Worm (Caenorhabditis elegans) whole organism, young adult: ENCODE measurements around the gene ceh-21.

Experiments used
- B0336.3 ChIP-seq: fragments of 200-800 bp; sonication (Bioruptor generic); IDR thresholded peaks from 2 replicates; pipeline ENCODE4 v1.3.6; 2022; ENCODE audit warnings: missing genetic modification characterization, missing compliant biosample characterization
- C06A6.2 ChIP-seq: fragments of 200-800 bp; sonication (Bioruptor generic); conservative IDR thresholded peaks from 2 replicates; pipeline ENCODE4 v1.3.6; 2022; ENCODE audit warnings: missing genetic modification characterization, missing compliant biosample characterization
- C17E4.6 ChIP-seq: fragments of 200-800 bp; sonication (Bioruptor generic); IDR thresholded peaks from 2 replicates; pipeline ENCODE4 v1.3.6; 2022; ENCODE audit warnings: missing genetic modification reagents, missing genetic modification characterization, missing compliant biosample characterization
- F33H1.4 ChIP-seq: fragments of 200-800 bp; sonication (Bioruptor generic); IDR thresholded peaks from 2 replicates; pipeline ENCODE4 v1.3.6; 2022; ENCODE audit warnings: missing genetic modification reagents, missing genetic modification characterization, missing compliant biosample characterization
- F37B4.10 ChIP-seq: fragments of 200-800 bp; sonication (Bioruptor generic); IDR thresholded peaks from 2 replicates; pipeline ENCODE4 v1.3.6; 2022; ENCODE audit warnings: missing genetic modification characterization, missing compliant biosample characterization
- F39B2.1 ChIP-seq: fragments of 200-800 bp; sonication (Bioruptor generic); IDR thresholded peaks from 2 replicates; pipeline ENCODE4 v1.3.6; 2022; ENCODE audit warnings: missing genetic modification reagents, missing genetic modification characterization, missing compliant biosample characterization
- F55B11.4 ChIP-seq: sonication (generic microtip); optimal IDR thresholded peaks from 2 replicates; lab custom pipeline; 2016; ENCODE audit warnings: missing compliant biosample characterization, missing genetic modification characterization, borderline replicate concordance; ENCODE audit not compliant: insufficient read depth
- T07F8.4 ChIP-seq: sonication (generic microtip); optimal IDR thresholded peaks from 2 replicates; lab custom pipeline; 2016; ENCODE audit warnings: mild to moderate bottlenecking, missing genetic modification characterization, moderate library complexity, missing compliant biosample characterization
- T26A5.8 ChIP-seq: sonication (generic microtip); optimal IDR thresholded peaks from 2 replicates; lab custom pipeline; 2016; ENCODE audit warnings: missing genetic modification characterization, missing compliant biosample characterization
- Y53F4B.3 ChIP-seq: fragments of 200-800 bp; sonication (Bioruptor generic); IDR thresholded peaks from 2 replicates; pipeline ENCODE4 v1.3.6; 2022; ENCODE audit warnings: missing genetic modification reagents, missing genetic modification characterization, missing compliant biosample characterization
- athp-1 ChIP-seq: sonication (generic microtip); optimal IDR thresholded peaks from 2 replicates; lab custom pipeline; 2017; ENCODE audit warnings: mild to moderate bottlenecking, missing genetic modification characterization, missing compliant biosample characterization
- bed-1 ChIP-seq: fragments of 200-800 bp; sonication (Bioruptor generic); IDR thresholded peaks from 2 replicates; pipeline ENCODE4 v1.3.6; 2022; ENCODE audit warnings: missing genetic modification reagents, missing genetic modification characterization, missing compliant biosample characterization
- cebp-2 ChIP-seq: fragments of 200-800 bp; sonication (Bioruptor generic); IDR thresholded peaks from 2 replicates; pipeline ENCODE4 v1.3.6; 2022; ENCODE audit warnings: missing genetic modification characterization, missing compliant biosample characterization
- ceh-40 ChIP-seq: fragments of 200-800 bp; sonication (Bioruptor generic); IDR thresholded peaks from 2 replicates; pipeline ENCODE4 v1.3.6; 2022; ENCODE audit warnings: missing genetic modification characterization, missing compliant biosample characterization
- ceh-58 ChIP-seq: fragments of 200-800 bp; sonication (Bioruptor generic); IDR thresholded peaks from 2 replicates; pipeline ENCODE4 v1.3.6; 2022; ENCODE audit warnings: missing genetic modification characterization, missing compliant biosample characterization
- die-1 ChIP-seq: sonication (generic microtip); optimal IDR thresholded peaks from 2 replicates; lab custom pipeline; 2016; ENCODE audit warnings: missing genotype, mild to moderate bottlenecking, missing genetic modification characterization, missing compliant biosample characterization
- dox-1 ChIP-seq: fragments of 200-800 bp; sonication (Bioruptor generic); IDR thresholded peaks from 2 replicates; pipeline ENCODE4 v1.3.6; 2022; ENCODE audit warnings: missing genetic modification reagents, missing genetic modification characterization, missing compliant biosample characterization
- dpl-1 ChIP-seq: fragments of 150-350 bp; optimal IDR thresholded peaks from 2 replicates; lab custom pipeline; 2014; ENCODE audit warnings: missing biosample characterization, missing genetic modification reagents, missing genetic modification characterization
- egl-18 ChIP-seq: fragments of 200-800 bp; sonication (Bioruptor generic); IDR thresholded peaks from 2 replicates; pipeline ENCODE4 v1.3.6; 2022; ENCODE audit warnings: missing genetic modification reagents, missing genetic modification characterization, missing compliant biosample characterization
- ets-4 ChIP-seq: fragments of 200-800 bp; sonication (Bioruptor generic); optimal IDR thresholded peaks from 2 replicates; lab custom pipeline; 2018; ENCODE audit warnings: mild to moderate bottlenecking, missing genetic modification characterization, missing compliant biosample characterization
- fkh-3 ChIP-seq: sonication (generic microtip); optimal IDR thresholded peaks from 2 replicates; lab custom pipeline; 2016; ENCODE audit warnings: mild to moderate bottlenecking, missing genetic modification characterization, missing compliant biosample characterization
- him-1 ChIP-seq: sonication (generic microtip); optimal IDR thresholded peaks from 2 replicates; lab custom pipeline; 2016; ENCODE audit warnings: missing genotype, missing genetic modification reagents, missing genetic modification characterization, missing compliant biosample characterization
- hmg-1.2 ChIP-seq: fragments of 200-800 bp; sonication (Bioruptor generic); IDR thresholded peaks from 2 replicates; pipeline ENCODE4 v1.3.6; 2022; ENCODE audit warnings: missing genetic modification reagents, missing genetic modification characterization, missing compliant biosample characterization
- hsf-1 ChIP-seq: fragments of 200-800 bp; sonication (Bioruptor generic); IDR thresholded peaks from 2 replicates; pipeline ENCODE4 v1.3.6; 2022; ENCODE audit warnings: missing genetic modification reagents, missing genetic modification characterization, missing compliant biosample characterization
- lin-35 ChIP-seq, 3 experiments: fragments of 150-350 bp in 2 of 3; sonication (generic microtip) in 1 of 3; optimal IDR thresholded peaks; 2 replicates each; lab custom pipeline; 2014 to 2018; ENCODE audit warnings: missing biosample characterization in 3 of 3, missing genetic modification characterization in 3 of 3, missing genetic modification reagents in 3 of 3
- lin-40 ChIP-seq: sonication (generic microtip); optimal IDR thresholded peaks from 2 replicates; lab custom pipeline; 2016; ENCODE audit warnings: missing genetic modification characterization, mild to moderate bottlenecking, missing compliant biosample characterization, missing genotype, missing genetic modification reagents
- lsl-1 ChIP-seq: fragments of 200-800 bp; sonication (Bioruptor generic); optimal IDR thresholded peaks from 2 replicates; lab custom pipeline; 2018; ENCODE audit warnings: mild to moderate bottlenecking, missing genetic modification characterization, moderate library complexity, missing compliant biosample characterization
- lsy-27 ChIP-seq: sonication (generic microtip); optimal IDR thresholded peaks from 2 replicates; lab custom pipeline; 2017; ENCODE audit warnings: missing genetic modification characterization, mild to moderate bottlenecking, missing compliant biosample characterization, antibody characterized with exemption, missing genotype, borderline replicate concordance; ENCODE audit not compliant: insufficient read depth
- madf-3 ChIP-seq: fragments of 200-800 bp; sonication (Bioruptor generic); IDR thresholded peaks from 2 replicates; pipeline ENCODE4 v1.3.6; 2022; ENCODE audit warnings: missing genetic modification reagents, missing genetic modification characterization, missing compliant biosample characterization
- mcd-1 ChIP-seq: fragments of 200-800 bp; sonication (Bioruptor generic); IDR thresholded peaks from 2 replicates; pipeline ENCODE4 v1.3.6; 2022; ENCODE audit warnings: missing genetic modification reagents, missing genetic modification characterization, missing compliant biosample characterization
- mel-28 ChIP-seq: sonication (generic microtip); optimal IDR thresholded peaks from 2 replicates; lab custom pipeline; 2016; ENCODE audit warnings: borderline replicate concordance, mild to moderate bottlenecking, missing genetic modification characterization, missing compliant biosample characterization
- rcor-1 ChIP-seq: fragments of 200-800 bp; sonication (Bioruptor generic); IDR thresholded peaks from 2 replicates; pipeline ENCODE4 v1.3.6; 2022; ENCODE audit warnings: missing genetic modification reagents, missing genetic modification characterization, missing compliant biosample characterization
- repo-1 ChIP-seq: sonication (generic microtip); optimal IDR thresholded peaks from 2 replicates; lab custom pipeline; 2017; ENCODE audit warnings: mild to moderate bottlenecking, missing genetic modification characterization, missing compliant biosample characterization
- snpc-3.4 ChIP-seq: sonication (generic microtip); optimal IDR thresholded peaks from 2 replicates; lab custom pipeline; 2017; ENCODE audit warnings: missing genetic modification characterization, mild to moderate bottlenecking, missing compliant biosample characterization, antibody characterized with exemption, moderate library complexity, missing genotype, missing genetic modification reagents
- snpc-4 ChIP-seq, 5 experiments: fragments of 150-350 bp in 1 of 5; sonication (generic microtip) in 4 of 5; optimal IDR thresholded peaks; 2 replicates each; lab custom pipeline; 2014 to 2018; ENCODE audit warnings: missing genetic modification characterization in 5 of 5, missing biosample characterization in 3 of 5, antibody characterized with exemption in 2 of 5, mild to moderate bottlenecking in 2 of 5, missing compliant biosample characterization in 2 of 5, missing genotype in 2 of 5, moderate library complexity in 2 of 5, missing genetic modification reagents in 1 of 5
- sptf-2 ChIP-seq: fragments of 200-800 bp; sonication (Bioruptor generic); optimal IDR thresholded peaks from 2 replicates; lab custom pipeline; 2018; ENCODE audit warnings: mild to moderate bottlenecking, missing genetic modification characterization, missing compliant biosample characterization
- unc-130 ChIP-seq: sonication (generic microtip); optimal IDR thresholded peaks from 2 replicates; lab custom pipeline; 2016; ENCODE audit warnings: missing genetic modification reagents, missing genetic modification characterization, missing compliant biosample characterization
- zfh-2 ChIP-seq: fragments of 200-800 bp; sonication (Bioruptor generic); conservative IDR thresholded peaks from 2 replicates; pipeline ENCODE4 v1.3.6; 2022; ENCODE audit warnings: missing genetic modification reagents, missing genetic modification characterization, missing compliant biosample characterization
- zim-3 ChIP-seq: sonication (generic microtip); optimal IDR thresholded peaks from 2 replicates; lab custom pipeline; 2017; ENCODE audit warnings: mild to moderate bottlenecking, missing genetic modification characterization, moderate library complexity, missing compliant biosample characterization
- ztf-18 ChIP-seq: sonication (generic microtip); optimal IDR thresholded peaks from 2 replicates; lab custom pipeline; 2016; ENCODE audit warnings: missing genotype, mild to moderate bottlenecking, missing genetic modification characterization, missing compliant biosample characterization

ceh-21 gene

DNA sequence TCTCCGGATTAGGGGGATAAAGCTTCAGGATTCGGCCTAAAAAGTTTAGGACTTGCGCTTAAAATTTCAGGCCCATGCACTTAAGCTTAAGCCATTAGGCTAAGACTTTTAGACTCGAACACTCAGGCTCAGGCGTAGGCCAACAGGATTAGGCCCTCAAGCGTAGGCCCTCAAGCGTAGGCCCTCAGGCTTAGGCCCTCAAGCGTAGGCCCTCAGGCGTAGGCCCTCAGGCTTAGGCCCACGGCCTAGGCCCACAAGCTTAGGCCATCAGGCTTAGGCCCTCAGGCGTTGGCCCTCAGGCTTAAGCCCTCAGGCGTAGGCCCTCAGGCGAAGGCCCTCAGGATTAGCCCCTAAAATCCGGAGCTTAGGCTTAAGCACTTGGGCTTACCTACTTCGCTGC is 2.0 kb downstream of the ceh-21 start:
- TF ChIP-seq egl-18 (0 out of 2 replicates have a peak, but pooled peaks have one; percentile 32), zfh-2 (GFP tag; lab: Robert Waterston, UW) (peak; percentile 38; the same call in 1 of the 2 replicates), C06A6.2 (GFP tag; lab: Robert Waterston, UW) (0 out of 2 replicates have a peak, but pooled peaks have one; percentile 24), rcor-1 (GFP tag; lab: Robert Waterston, UW) (0 out of 2 replicates have a peak, but pooled peaks have one; percentile 13), dox-1 (GFP tag; lab: Robert Waterston, UW) (0 out of 2 replicates have a peak, but pooled peaks have one; percentile 11), sptf-2 (GFP tag; lab: Kevin White, UChicago) (no peak), F39B2.1 (GFP tag; lab: Robert Waterston, UW) (no peak), athp-1 (no peak), cebp-2 (0 out of 2 replicates have a peak, but pooled peaks have one; percentile 45)
- TF ChIP-seq, all 124 proteins: peak for 6

DNA sequence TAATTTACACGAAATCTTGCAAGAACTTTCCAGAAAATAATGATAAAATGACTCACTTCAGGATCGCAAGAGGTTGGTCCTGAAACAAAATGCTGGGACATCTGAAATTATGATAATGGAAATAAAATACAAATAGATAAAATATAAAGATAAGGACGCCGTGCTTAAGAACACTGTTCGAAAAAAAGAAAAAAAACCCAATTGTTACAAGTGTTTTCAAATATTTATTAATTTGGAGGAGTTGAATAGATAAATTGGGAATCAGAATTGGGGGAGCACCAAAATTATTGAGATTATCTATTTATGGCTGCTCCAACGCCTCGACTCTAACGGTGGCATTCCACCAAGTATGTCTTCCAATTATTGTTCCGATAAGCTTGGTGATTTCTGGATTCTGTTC is 4.0 kb downstream of the ceh-21 start, which contains the start of gene ceh-41:
Gene ceh-41 (minus strand): TSS at position 101 of the 400 bp plus-strand sequence.
- TF ChIP-seq ceh-58 (GFP tag; lab: Robert Waterston, UW): no peak
- TF ChIP-seq ztf-18 (tag; lab: Kevin White, UChicago): no peak

DNA sequence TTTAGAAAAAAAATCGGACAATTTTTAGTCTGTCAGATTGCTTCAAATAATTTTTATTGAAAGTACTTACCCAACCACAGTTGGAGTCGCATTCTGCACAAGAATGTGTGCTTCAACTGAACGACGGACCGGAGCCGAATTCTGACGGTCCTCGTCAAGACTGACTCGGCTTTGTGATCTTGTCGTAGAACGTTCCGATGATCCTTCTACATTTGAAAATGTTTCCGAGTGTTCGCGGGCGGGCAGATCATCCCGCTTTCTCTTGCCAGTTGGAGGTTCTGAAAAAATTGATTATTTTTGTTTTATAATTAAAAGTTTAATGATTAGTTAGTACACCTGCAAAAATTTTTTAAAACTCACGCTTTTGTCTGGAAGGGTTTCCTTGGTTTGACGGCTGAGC is 4.9 kb downstream of the ceh-21 start:
- TF ChIP-seq F55B11.4 (tag; lab: Kevin White, UChicago) (no peak), lsy-27 (tag; lab: Kevin White, UChicago) (no peak)

DNA sequence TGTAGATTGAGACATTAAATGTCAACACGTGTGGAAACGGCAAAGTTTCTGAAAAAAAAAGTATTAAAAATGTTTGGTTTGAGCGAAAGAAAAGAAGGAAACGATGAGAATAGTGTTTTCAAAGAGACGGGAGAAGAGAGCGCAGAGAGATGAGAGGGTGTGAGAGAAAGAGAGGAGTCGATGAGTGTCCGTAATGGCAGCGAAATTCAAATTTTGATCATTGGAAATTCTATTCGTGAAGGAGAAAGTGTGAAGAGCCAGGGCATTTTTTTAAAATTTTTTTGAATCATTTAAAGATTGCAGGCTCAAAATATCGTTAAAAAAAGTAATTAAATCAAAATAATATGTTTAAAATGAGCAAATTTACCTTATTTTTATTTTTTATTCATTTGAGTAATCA is 7.0 kb downstream of the ceh-21 start, which contains the start of gene T26C11.4:
Gene T26C11.4 (minus strand): TSS at position 54 of the 400 bp plus-strand sequence.
- TF ChIP-seq hmg-1.2: peak; percentile 58; the same call in 1 of the 2 replicates
- TF ChIP-seq C06A6.2 (GFP tag; lab: Robert Waterston, UW): no peak
- TF ChIP-seq lin-35 (GFP tag; optimal IDR thresholded peaks at IDR 0.05; lab: Kevin White, UChicago): peak in 1 of 3 experiments; percentile 1

DNA sequence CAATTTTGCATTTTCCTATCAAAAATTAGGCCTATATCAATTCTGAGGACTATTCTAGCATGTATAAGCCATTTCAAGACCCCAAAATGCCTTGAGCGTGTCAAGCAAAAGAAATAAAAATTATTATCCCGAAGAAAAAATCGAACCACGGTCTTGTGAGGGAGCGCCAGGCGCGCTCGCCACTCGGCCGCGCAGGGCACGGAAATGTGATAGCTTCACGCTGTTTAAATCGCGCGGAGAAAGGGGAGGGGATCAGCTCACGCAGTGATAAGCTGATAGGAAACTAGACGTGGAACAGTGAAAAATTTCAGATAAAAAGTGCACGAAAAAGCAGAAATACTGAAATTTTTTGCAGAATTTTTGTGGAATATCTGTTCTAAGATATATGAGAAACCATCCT is 14.8 kb downstream of the ceh-21 start:
- no peak for TF ChIP-seq lin-40 (tag; lab: Kevin White, UChicago)
- no peak for TF ChIP-seq F33H1.4 (GFP tag; lab: Robert Waterston, UW)
- TF ChIP-seq dox-1 (GFP tag; lab: Robert Waterston, UW): peak; percentile 73
- TF ChIP-seq B0336.3 (GFP tag; lab: Robert Waterston, UW): peak; percentile 59; the same call in 1 of the 2 replicates
- no peak for TF ChIP-seq dpl-1 (GFP tag; lab: Kevin White, UChicago)
- peak; percentile 57 for TF ChIP-seq snpc-3.4 (tag; lab: Kevin White, UChicago)
- TF ChIP-seq ceh-40: no peak
- TF ChIP-seq F37B4.10 (GFP tag; lab: Robert Waterston, UW): no peak
- peak; percentile 35 for TF ChIP-seq repo-1 (tag; lab: Kevin White, UChicago)
- TF ChIP-seq madf-3 (GFP tag; lab: Robert Waterston, UW): no peak
- no peak for TF ChIP-seq lsl-1 (GFP tag; lab: Kevin White, UChicago)
- TF ChIP-seq Y53F4B.3 (GFP tag; lab: Robert Waterston, UW): no peak
- TF ChIP-seq F39B2.1 (GFP tag; lab: Robert Waterston, UW): no peak
- TF ChIP-seq ets-4 (GFP tag; lab: Kevin White, UChicago): peak; percentile 37
- peak; percentile 83 for TF ChIP-seq zim-3 (tag; lab: Kevin White, UChicago)
- TF ChIP-seq C17E4.6 (GFP tag; lab: Robert Waterston, UW): no peak
- peak; percentile 23; the same call in 1 of the 2 replicates for TF ChIP-seq hsf-1 (GFP tag; lab: Robert Waterston, UW)
- peak; percentile 36; the same call in 1 of the 2 replicates for TF ChIP-seq mcd-1 (GFP tag; lab: Robert Waterston, UW)
- peak; percentile 24 for TF ChIP-seq fkh-3 (tag; lab: Kevin White, UChicago)
- peak; percentile 45 for TF ChIP-seq unc-130 (GFP tag; lab: Kevin White, UChicago)
- TF ChIP-seq him-1 (tag; lab: Kevin White, UChicago): peak; percentile 93
- TF ChIP-seq T26A5.8 (tag; lab: Kevin White, UChicago): no peak
- TF ChIP-seq mel-28 (tag; lab: Kevin White, UChicago): no peak
- TF ChIP-seq T07F8.4 (tag; lab: Kevin White, UChicago): peak; percentile 56
- peak; percentile 86 for TF ChIP-seq die-1 (tag; lab: Kevin White, UChicago)
- peak; percentile 56 for TF ChIP-seq snpc-4 (GFP tag; optimal IDR thresholded peaks at IDR 0.05; lab: Kevin White, UChicago)
- TF ChIP-seq snpc-4 (tag; optimal IDR thresholded peaks at IDR 0.05; lab: Kevin White, UChicago): peak in 3 of 4 experiments; percentile 63 to 71 (median 70)
- TF ChIP-seq bed-1 (GFP tag; lab: Robert Waterston, UW): no peak
